Fruit fly (Drosophila melanogaster): ENCODE results near the gene Dph5.

DNA sequence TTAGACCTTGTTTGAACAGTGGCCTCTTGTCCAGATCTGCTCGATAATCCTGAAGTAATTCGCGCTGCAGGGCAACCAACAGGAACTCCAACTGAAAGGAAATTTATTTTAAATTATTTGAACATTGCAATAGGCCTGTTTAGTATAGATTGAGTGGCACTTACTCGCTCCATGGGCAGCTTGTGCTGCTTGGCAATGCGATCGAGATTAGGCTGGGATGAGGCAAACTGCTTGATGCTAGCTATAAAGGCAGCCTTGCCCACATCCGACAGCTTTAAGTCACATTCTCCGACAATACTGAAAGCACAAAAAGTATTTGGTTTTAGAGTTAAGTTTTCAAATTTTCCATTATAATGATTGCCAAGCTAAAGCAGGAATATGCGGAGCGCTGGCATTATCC, 26.2 kb upstream of the Dph5 start, which contains the start of gene CG13843:
- TF ChIP-seq pan (optimal IDR thresholded peaks at IDR 0.05) (no peak), Dll (optimal IDR thresholded peaks at IDR 0.05) (no peak), usp (GFP tag; optimal IDR thresholded peaks at IDR 0.05) (no peak), CG8478 (optimal IDR thresholded peaks at IDR 0.05) (no peak)

Data from whole organism.